Worm (Caenorhabditis elegans) whole organism, L4 larva: ENCODE data around the gene spch-1.

Experiments
- F26F4.8 ChIP-seq: fragments of 200-800 bp; sonication (Bioruptor generic); conservative IDR thresholded peaks from 2 replicates; pipeline ENCODE4 v1.3.6; 2022; ENCODE audit warnings: missing genetic modification characterization, missing compliant biosample characterization
- Y48G9A.11 ChIP-seq: fragments of 200-800 bp; sonication (Bioruptor generic); IDR thresholded peaks from 2 replicates; pipeline ENCODE4 v1.3.6; 2022; ENCODE audit warnings: missing genetic modification reagents, missing genetic modification characterization, missing compliant biosample characterization
- Y5F2A.4 ChIP-seq: fragments of 200-800 bp; sonication (Bioruptor generic); optimal IDR thresholded peaks from 2 replicates; lab custom pipeline; 2018; ENCODE audit warnings: mild to moderate bottlenecking, missing genetic modification characterization, missing compliant biosample characterization
- ZK546.5 ChIP-seq, 2 experiments: sonication (generic microtip); optimal IDR thresholded peaks; 2 replicates each; lab custom pipeline; 2017; ENCODE audit warnings: missing biosample characterization in 2 of 2, missing genetic modification characterization in 2 of 2
- aha-1 ChIP-seq: fragments of 150-350 bp; peaks from one replicate; lab custom pipeline; 2014; ENCODE audit warnings: missing biosample characterization, missing genetic modification characterization
- ama-1 ChIP-seq: fragments of 150-350 bp; optimal IDR thresholded peaks from 2 replicates; lab custom pipeline; 2014; ENCODE audit warnings: inconsistent platforms, mixed read lengths
- ceh-28 ChIP-seq: fragments of 150-350 bp; optimal IDR thresholded peaks from 2 replicates; lab custom pipeline; 2014; ENCODE audit warnings: missing biosample characterization, missing genetic modification reagents, missing genetic modification characterization
- ceh-44 ChIP-seq: fragments of 200-800 bp; sonication (Bioruptor generic); IDR thresholded peaks from 2 replicates; pipeline ENCODE4 v1.3.6; 2022; ENCODE audit warnings: missing genetic modification reagents, missing genetic modification characterization, missing compliant biosample characterization
- cey-2 ChIP-seq: sonication (generic microtip); optimal IDR thresholded peaks from 3 replicates; lab custom pipeline; 2017; ENCODE audit warnings: missing genetic modification characterization, mild to moderate bottlenecking, missing compliant biosample characterization, antibody characterized with exemption, borderline replicate concordance; ENCODE audit not compliant: insufficient read depth
- ctbp-1 ChIP-seq: fragments of 200-800 bp; sonication (Bioruptor generic); IDR thresholded peaks from 2 replicates; pipeline ENCODE4 v1.3.6; 2022; ENCODE audit warnings: missing genetic modification reagents, missing genetic modification characterization, missing compliant biosample characterization
- daf-12 ChIP-seq: fragments of 150-350 bp; optimal IDR thresholded peaks from 2 replicates; lab custom pipeline; 2014; ENCODE audit warnings: missing biosample characterization, missing genetic modification reagents, missing genetic modification characterization
- daf-8 ChIP-seq: fragments of 200-800 bp; sonication (Bioruptor generic); IDR thresholded peaks from 2 replicates; pipeline ENCODE4 v1.3.6; 2022; ENCODE audit warnings: missing genetic modification characterization, missing compliant biosample characterization
- dmd-6 ChIP-seq: fragments of 200-800 bp; sonication (Bioruptor generic); IDR thresholded peaks from 2 replicates; pipeline ENCODE4 v1.3.6; 2022; ENCODE audit warnings: missing genetic modification reagents, missing genetic modification characterization, missing compliant biosample characterization
- dve-1 ChIP-seq: sonication (generic microtip); optimal IDR thresholded peaks from 2 replicates; lab custom pipeline; 2017; ENCODE audit warnings: antibody characterized with exemption, mild to moderate bottlenecking, missing genetic modification characterization, missing compliant biosample characterization; ENCODE audit not compliant: insufficient read depth
- egl-27 ChIP-seq: sonication (generic microtip); optimal IDR thresholded peaks from 3 replicates; lab custom pipeline; 2017; ENCODE audit warnings: missing biosample characterization, missing genetic modification reagents, missing genetic modification characterization
- fkh-10 ChIP-seq: fragments of 150-350 bp; optimal IDR thresholded peaks from 2 replicates; lab custom pipeline; 2014; ENCODE audit warnings: missing biosample characterization, missing genetic modification reagents, missing genetic modification characterization
- hif-1 ChIP-seq, 2 experiments: sonication (generic microtip); optimal IDR thresholded peaks; 2 replicates each; lab custom pipeline; 2016 to 2017; ENCODE audit warnings: missing compliant biosample characterization in 2 of 2, missing genetic modification characterization in 2 of 2, missing genetic modification reagents in 2 of 2, missing genotype in 2 of 2, mild to moderate bottlenecking in 1 of 2
- hlh-11 ChIP-seq: fragments of 200-800 bp; sonication (Bioruptor generic); optimal IDR thresholded peaks from 2 replicates; lab custom pipeline; 2018; ENCODE audit warnings: mild to moderate bottlenecking, missing genetic modification characterization, missing compliant biosample characterization
- hlh-30 ChIP-seq: sonication (generic microtip); optimal IDR thresholded peaks from 2 replicates; lab custom pipeline; 2017; ENCODE audit warnings: antibody characterized with exemption, mild to moderate bottlenecking, missing genetic modification characterization, missing compliant biosample characterization; ENCODE audit not compliant: insufficient read depth
- jun-1 ChIP-seq: fragments of 150-350 bp; optimal IDR thresholded peaks from 2 replicates; lab custom pipeline; 2014; ENCODE audit warnings: missing biosample characterization, missing genetic modification reagents, missing genetic modification characterization
- lin-13 ChIP-seq: fragments of 150-350 bp; optimal IDR thresholded peaks from 2 replicates; lab custom pipeline; 2014; ENCODE audit warnings: missing biosample characterization, missing genetic modification reagents, missing genetic modification characterization
- madf-5 ChIP-seq, 2 experiments: fragments of 200-800 bp; sonication (Bioruptor generic); IDR thresholded peaks; 2 replicates each; pipeline ENCODE4 v1.3.6; 2022; ENCODE audit warnings: missing compliant biosample characterization in 2 of 2, missing genetic modification characterization in 2 of 2
- mdl-1 ChIP-seq, 2 experiments: fragments of 150-350 bp in 1 of 2; sonication (generic microtip) in 1 of 2; optimal IDR thresholded peaks; 2 replicates each; lab custom pipeline; 2014 to 2017; ENCODE audit warnings: missing biosample characterization in 2 of 2, missing genetic modification characterization in 2 of 2
- mep-1 ChIP-seq: fragments of 150-350 bp; sonication (generic microtip); optimal IDR thresholded peaks from 3 replicates; lab custom pipeline; 2014; ENCODE audit warnings: missing biosample characterization, missing genetic modification characterization
- mes-2 ChIP-seq: sonication (generic microtip); optimal IDR thresholded peaks from 2 replicates; lab custom pipeline; 2016; ENCODE audit warnings: missing genotype, mild to moderate bottlenecking, missing genetic modification characterization, missing compliant biosample characterization; ENCODE audit not compliant: poor library complexity, severe bottlenecking
- mxl-3 ChIP-seq: fragments of 200-800 bp; sonication (Bioruptor generic); optimal IDR thresholded peaks from 2 replicates; lab custom pipeline; 2018; ENCODE audit warnings: mild to moderate bottlenecking, missing genetic modification characterization, missing compliant biosample characterization
- nhr-6 ChIP-seq: fragments of 150-350 bp; optimal IDR thresholded peaks from 2 replicates; lab custom pipeline; 2014; ENCODE audit warnings: missing biosample characterization, missing genetic modification characterization
- nhr-76 ChIP-seq: fragments of 150-350 bp; optimal IDR thresholded peaks from 2 replicates; lab custom pipeline; 2014; ENCODE audit warnings: missing biosample characterization, missing genetic modification characterization
- rbr-2 ChIP-seq: sonication (generic microtip); optimal IDR thresholded peaks from 2 replicates; lab custom pipeline; 2016; ENCODE audit warnings: missing genotype, missing genetic modification characterization, missing compliant biosample characterization
- saeg-2 ChIP-seq: fragments of 200-800 bp; sonication (Bioruptor generic); IDR thresholded peaks from 2 replicates; pipeline ENCODE4 v1.3.6; 2022; ENCODE audit warnings: missing genetic modification reagents, missing genetic modification characterization, missing compliant biosample characterization
- set-16 ChIP-seq: fragments of 200-800 bp; sonication (Bioruptor generic); IDR thresholded peaks from 2 replicates; pipeline ENCODE4 v1.3.6; 2022; ENCODE audit warnings: missing genetic modification reagents, missing genetic modification characterization, missing compliant biosample characterization
- skn-1 ChIP-seq: fragments of 150-350 bp; optimal IDR thresholded peaks from 2 replicates; lab custom pipeline; 2014; ENCODE audit warnings: missing biosample characterization, missing genetic modification characterization
- snpc-1.2 ChIP-seq: fragments of 200-800 bp; sonication (Bioruptor generic); IDR thresholded peaks from 2 replicates; pipeline ENCODE4 v1.3.6; 2022; ENCODE audit warnings: missing genetic modification reagents, missing genetic modification characterization, missing compliant biosample characterization
- tra-1 ChIP-seq: fragments of 200-800 bp; sonication (Bioruptor generic); IDR thresholded peaks from 2 replicates; pipeline ENCODE4 v1.3.6; 2022; ENCODE audit warnings: missing genetic modification reagents, missing genetic modification characterization, missing compliant biosample characterization
- unc-62 ChIP-seq, 3 experiments: fragments of 150-350 bp in 1 of 3; sonication (generic microtip); optimal IDR thresholded peaks in 2 of 3; peaks in 1 of 3; 1 replicate in 1 of 3; 2 replicates in 2 of 3; lab custom pipeline; 2014 to 2017; ENCODE audit warnings: missing biosample characterization in 3 of 3, missing genetic modification characterization in 3 of 3, missing genetic modification reagents in 3 of 3, missing genotype in 1 of 3
- zip-2 ChIP-seq: fragments of 150-350 bp; optimal IDR thresholded peaks from 2 replicates; lab custom pipeline; 2014; ENCODE audit warnings: missing biosample characterization, missing genetic modification characterization
- ztf-11 ChIP-seq: fragments of 150-350 bp; optimal IDR thresholded peaks from 2 replicates; lab custom pipeline; 2014; ENCODE audit warnings: missing biosample characterization, missing genetic modification characterization
- ztf-7 ChIP-seq: fragments of 150-350 bp; optimal IDR thresholded peaks from 2 replicates; lab custom pipeline; 2014; ENCODE audit warnings: missing biosample characterization, missing genetic modification characterization

Gene spch-1

ce11 chrIV:10111441-10111840, at the start of gene spch-1:
spch-1 (minus strand) TSS chrIV:10111541.
- no peak for TF ChIP-seq skn-1
- TF ChIP-seq hlh-30 (tag; lab: Kevin White, UChicago) = no peak
- no peak for TF ChIP-seq zip-2
- no peak for TF ChIP-seq ceh-28 (tag; lab: Kevin White, UChicago)
- no peak for TF ChIP-seq egl-27
- TF ChIP-seq unc-62 (GFP tag; optimal IDR thresholded peaks at IDR 0.05 in 1 of 2; lab: Kevin White, UChicago) = peak in 1 of 2 experiments; percentile 29
- no peak for TF ChIP-seq unc-62 (tag; optimal IDR thresholded peaks at IDR 0.05; lab: Kevin White, UChicago)

DNA sequence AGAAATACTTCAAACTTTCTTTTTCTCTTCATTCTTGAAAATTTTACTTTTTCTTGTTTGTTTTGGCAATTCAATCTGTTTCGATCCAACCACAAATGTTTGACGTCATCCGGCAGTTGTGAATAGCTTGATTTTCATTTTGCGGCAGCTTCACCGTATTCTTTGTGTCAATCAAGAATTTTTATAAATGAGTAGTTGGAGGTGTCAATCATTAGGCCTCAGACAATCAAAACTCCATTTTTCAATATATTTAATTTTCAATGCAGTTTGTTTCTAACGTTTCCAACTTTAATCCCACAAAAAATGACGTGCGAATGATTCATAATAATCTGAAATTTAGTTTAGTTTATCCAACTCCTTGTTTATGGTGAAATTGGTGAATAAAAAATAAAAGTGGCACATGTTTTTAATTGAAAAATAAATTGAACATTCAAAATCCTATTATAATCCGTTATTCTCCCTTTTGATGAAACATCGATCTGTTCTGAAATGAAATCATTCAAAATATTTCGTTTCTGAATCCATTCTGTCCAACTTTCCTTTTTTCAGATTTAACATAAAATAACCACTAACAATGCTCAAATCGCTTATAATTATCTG, 46.2 kb upstream of the spch-1 start, which contains the start of gene ttr-53:
Gene ttr-53 (plus strand): TSS at position 550 of the 600 bp plus-strand sequence.
- TF ChIP-seq hif-1 (tag; optimal IDR thresholded peaks at IDR 0.05; lab: Kevin White, UChicago) (no peak), aha-1 (tag; lab: Kevin White, UChicago) (peak; percentile 30), unc-62 (GFP tag; optimal IDR thresholded peaks at IDR 0.05 in 1 of 2; lab: Kevin White, UChicago) (no peak), unc-62 (tag; optimal IDR thresholded peaks at IDR 0.05; lab: Kevin White, UChicago) (no peak), saeg-2 (GFP tag; lab: Robert Waterston, UW) (no peak), ztf-11 (tag; lab: Kevin White, UChicago) (no peak), madf-5 (GFP tag; IDR thresholded peaks at IDR 0.05; lab: Robert Waterston, UW) (no peak), dmd-6 (GFP tag; lab: Robert Waterston, UW) (0 out of 2 replicates have a peak, but pooled peaks have one; percentile 11)

DNA sequence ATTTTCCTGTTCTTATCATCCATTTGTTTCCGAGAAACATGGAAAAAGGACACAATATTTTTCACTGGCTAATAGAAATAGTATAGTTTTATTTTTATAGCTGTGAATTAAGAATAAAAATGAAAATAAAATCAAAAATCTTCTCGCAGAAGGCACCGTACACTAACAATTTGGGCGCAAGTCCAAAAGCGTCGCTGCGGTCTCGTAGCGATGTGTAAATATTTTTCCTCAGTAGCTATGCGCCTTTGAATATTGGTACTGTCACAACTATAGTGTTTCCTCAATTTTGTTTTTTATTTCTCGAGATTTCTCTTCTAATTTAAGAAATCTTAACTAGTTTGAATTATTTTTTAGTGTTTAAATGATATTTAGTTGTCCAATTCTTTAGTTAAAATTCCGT, 45.7 kb upstream of the spch-1 start:
- TF ChIP-seq Y48G9A.11 = no peak
- TF ChIP-seq jun-1 (tag; lab: Kevin White, UChicago) = no peak
- TF ChIP-seq snpc-1.2 (GFP tag; lab: Robert Waterston, UW) = peak; percentile 63; the same call in 1 of the 2 replicates

- peak; percentile 10 for TF ChIP-seq hlh-30 (tag; lab: Kevin White, UChicago)
- no peak for TF ChIP-seq zip-2
These were observed 44.1 kb upstream of the spch-1 start, which contains the start of gene ttr-54 for ce11 chrIV:10155475-10155874. ttr-54 (plus strand) TSS chrIV:10155775.

DNA sequence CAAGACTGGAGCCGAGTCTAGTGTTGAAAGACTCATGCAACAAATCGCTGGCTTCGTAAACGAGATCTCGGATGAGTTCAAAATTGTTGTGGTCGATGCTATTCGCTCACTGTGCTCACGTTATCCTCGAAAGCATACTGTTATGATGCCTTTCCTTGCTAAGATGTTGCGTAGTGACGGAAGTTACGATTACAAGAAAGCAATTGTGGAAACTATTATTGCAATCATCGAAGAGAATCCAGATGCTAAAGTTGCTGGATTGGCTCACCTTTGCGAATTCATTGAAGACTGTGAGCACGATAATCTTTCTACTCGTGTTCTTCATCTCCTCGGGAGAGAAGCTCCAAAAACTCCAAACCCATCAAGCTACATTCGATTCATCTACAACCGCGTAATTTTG, 42.1 kb upstream of the spch-1 start:
- TF ChIP-seq tra-1 = no peak
- TF ChIP-seq unc-62 (GFP tag; optimal IDR thresholded peaks at IDR 0.05 in 1 of 2; lab: Kevin White, UChicago) = peak in 1 of 2 experiments; percentile 95
- TF ChIP-seq unc-62 (tag; optimal IDR thresholded peaks at IDR 0.05; lab: Kevin White, UChicago) = no peak

DNA sequence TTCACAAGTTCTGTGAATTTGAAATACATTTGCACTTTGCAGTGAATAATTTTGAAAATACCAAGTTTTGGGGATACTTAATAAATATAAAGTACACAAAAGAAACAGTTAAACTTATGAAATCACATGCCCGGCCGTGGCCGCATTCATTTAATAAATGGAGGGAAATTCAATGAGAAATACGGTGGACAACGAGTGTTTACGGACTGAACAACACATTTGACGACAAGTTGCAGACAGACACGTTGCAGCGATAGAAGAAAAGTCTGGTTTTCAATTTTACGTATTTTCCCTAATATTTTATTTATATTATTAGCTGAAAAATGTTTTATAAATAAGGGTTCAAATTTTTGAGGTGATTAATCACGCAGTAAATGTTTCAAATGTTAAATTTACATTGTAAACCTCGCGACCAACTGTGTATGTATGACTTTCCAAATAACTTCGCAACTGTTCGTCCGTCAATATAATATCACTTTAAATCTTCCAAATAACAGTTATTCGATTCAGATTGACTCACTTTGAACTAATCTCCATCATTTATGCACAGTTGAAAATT, 40.2 kb upstream of the spch-1 start, which contains the start of gene copg-1:
Gene copg-1 (plus strand): TSS at position 509 of the 559 bp plus-strand sequence.
- TF ChIP-seq ctbp-1 (GFP tag; lab: Robert Waterston, UW) (0 out of 2 replicates have a peak, but pooled peaks have one; percentile 16), dve-1 (tag; lab: Kevin White, UChicago) (peak; percentile 39), daf-12 (tag; lab: Kevin White, UChicago) (no peak), ama-1 (lab: Kevin White, UChicago) (no peak), lin-13 (GFP tag; lab: Kevin White, UChicago) (peak; percentile 42), mep-1 (tag; lab: Kevin White, UChicago) (peak; percentile 42), ZK546.5 (tag; optimal IDR thresholded peaks at IDR 0.05; lab: Kevin White, UChicago) (no peak), hlh-11 (peak; percentile 24), mxl-3 (GFP tag; lab: Kevin White, UChicago) (peak; percentile 11), rbr-2 (peak; percentile 19), mes-2 (tag; lab: Kevin White, UChicago) (peak; percentile 77), dmd-6 (GFP tag; lab: Robert Waterston, UW) (0 out of 2 replicates have a peak, but pooled peaks have one; percentile 7), set-16 (GFP tag; lab: Robert Waterston, UW) (no peak), ceh-44 (GFP tag; lab: Robert Waterston, UW) (no peak), Y5F2A.4 (GFP tag; lab: Kevin White, UChicago) (no peak), egl-27 (no peak), F26F4.8 (no peak), ztf-7 (tag; lab: Kevin White, UChicago) (no peak), nhr-6 (tag; lab: Kevin White, UChicago) (peak; percentile 28), nhr-76 (tag; lab: Kevin White, UChicago) (no peak), hlh-30 (tag; lab: Kevin White, UChicago) (peak; percentile 80), cey-2 (tag; lab: Kevin White, UChicago) (no peak), daf-8 (GFP tag; lab: Robert Waterston, UW) (no peak), mdl-1 (tag; optimal IDR thresholded peaks at IDR 0.05; lab: Kevin White, UChicago) (peak in 1 of 2 experiments; percentile 9), fkh-10 (GFP tag; lab: Kevin White, UChicago) (peak; percentile 13)
